Worm (Caenorhabditis elegans) whole organism, L4 larva: Measurements from ENCODE around the gene T12B3.3.
"Not testable (repeated sequence)": the region's sequence is repeated elsewhere in the genome, so short reads cannot be mapped to it uniquely, and the experiment has no call there.

ENCODE experiments used
- D1046.2 ChIP-seq: fragments of 200-800 bp; sonication (Bioruptor generic); IDR thresholded peaks from 2 replicates; pipeline ENCODE4 v1.3.6; 2022; ENCODE audit warnings: missing genetic modification characterization, missing compliant biosample characterization
- F10B5.3 ChIP-seq: sonication (generic microtip); optimal IDR thresholded peaks from 2 replicates; lab custom pipeline; 2016; ENCODE audit warnings: mild to moderate bottlenecking, missing genetic modification characterization, missing compliant biosample characterization
- R02D3.7 ChIP-seq: fragments of 150-350 bp; sonication (generic microtip); optimal IDR thresholded peaks from 3 replicates; lab custom pipeline; 2014; ENCODE audit warnings: missing biosample characterization, missing genetic modification characterization
- Y105C5A.15 ChIP-seq: fragments of 200-800 bp; sonication (Bioruptor generic); IDR thresholded peaks from 2 replicates; pipeline ENCODE4 v1.3.6; 2022; ENCODE audit warnings: missing genetic modification characterization, missing compliant biosample characterization
- Y5F2A.4 ChIP-seq: fragments of 200-800 bp; sonication (Bioruptor generic); optimal IDR thresholded peaks from 2 replicates; lab custom pipeline; 2018; ENCODE audit warnings: mild to moderate bottlenecking, missing genetic modification characterization, missing compliant biosample characterization
- Y75B8A.6 ChIP-seq: fragments of 200-800 bp; sonication (Bioruptor generic); IDR thresholded peaks from 2 replicates; pipeline ENCODE4 v1.3.6; 2022; ENCODE audit warnings: missing genetic modification reagents, missing genetic modification characterization, missing compliant biosample characterization
- aha-1 ChIP-seq: fragments of 150-350 bp; peaks from one replicate; lab custom pipeline; 2014; ENCODE audit warnings: missing biosample characterization, missing genetic modification characterization
- attf-4 ChIP-seq: sonication (generic microtip); optimal IDR thresholded peaks from 3 replicates; lab custom pipeline; 2017; ENCODE audit warnings: missing biosample characterization, missing genetic modification characterization
- ceh-32 ChIP-seq: sonication (generic microtip); optimal IDR thresholded peaks from 2 replicates; lab custom pipeline; 2016; ENCODE audit warnings: mild to moderate bottlenecking, missing genetic modification characterization, missing compliant biosample characterization; ENCODE audit not compliant: poor library complexity
- ceh-44 ChIP-seq: fragments of 200-800 bp; sonication (Bioruptor generic); IDR thresholded peaks from 2 replicates; pipeline ENCODE4 v1.3.6; 2022; ENCODE audit warnings: missing genetic modification reagents, missing genetic modification characterization, missing compliant biosample characterization
- ceh-82 ChIP-seq: sonication (generic microtip); optimal IDR thresholded peaks from 2 replicates; lab custom pipeline; 2017; ENCODE audit warnings: missing biosample characterization, missing genetic modification characterization
- daf-19 ChIP-seq: fragments of 200-800 bp; sonication (Bioruptor generic); conservative IDR thresholded peaks from 2 replicates; pipeline ENCODE4 v1.3.6; 2022; ENCODE audit warnings: missing genetic modification characterization, missing compliant biosample characterization
- dmd-6 ChIP-seq: fragments of 200-800 bp; sonication (Bioruptor generic); IDR thresholded peaks from 2 replicates; pipeline ENCODE4 v1.3.6; 2022; ENCODE audit warnings: missing genetic modification reagents, missing genetic modification characterization, missing compliant biosample characterization
- dpl-1 ChIP-seq: fragments of 150-350 bp; optimal IDR thresholded peaks from 2 replicates; lab custom pipeline; 2014; ENCODE audit warnings: missing biosample characterization, missing genetic modification reagents, missing genetic modification characterization
- dve-1 ChIP-seq: sonication (generic microtip); optimal IDR thresholded peaks from 2 replicates; lab custom pipeline; 2017; ENCODE audit warnings: antibody characterized with exemption, mild to moderate bottlenecking, missing genetic modification characterization, missing compliant biosample characterization; ENCODE audit not compliant: insufficient read depth
- egl-43 ChIP-seq: fragments of 200-800 bp; sonication (Bioruptor generic); IDR thresholded peaks from 2 replicates; pipeline ENCODE4 v1.3.6; 2022; ENCODE audit warnings: missing genetic modification reagents, missing genetic modification characterization, missing compliant biosample characterization
- fkh-10 ChIP-seq: fragments of 150-350 bp; optimal IDR thresholded peaks from 2 replicates; lab custom pipeline; 2014; ENCODE audit warnings: missing biosample characterization, missing genetic modification reagents, missing genetic modification characterization
- hif-1 ChIP-seq, 2 experiments: sonication (generic microtip); optimal IDR thresholded peaks; 2 replicates each; lab custom pipeline; 2016 to 2017; ENCODE audit warnings: missing compliant biosample characterization in 2 of 2, missing genetic modification characterization in 2 of 2, missing genetic modification reagents in 2 of 2, missing genotype in 2 of 2, mild to moderate bottlenecking in 1 of 2
- hlh-30 ChIP-seq: sonication (generic microtip); optimal IDR thresholded peaks from 2 replicates; lab custom pipeline; 2017; ENCODE audit warnings: antibody characterized with exemption, mild to moderate bottlenecking, missing genetic modification characterization, missing compliant biosample characterization; ENCODE audit not compliant: insufficient read depth
- lin-1 ChIP-seq: fragments of 200-800 bp; sonication (Bioruptor generic); IDR thresholded peaks from 2 replicates; pipeline ENCODE4 v1.3.6; 2022; ENCODE audit warnings: missing genetic modification reagents, missing genetic modification characterization, missing compliant biosample characterization
- lin-15B ChIP-seq: fragments of 150-350 bp; sonication (generic microtip); optimal IDR thresholded peaks from 3 replicates; lab custom pipeline; 2014; ENCODE audit warnings: missing biosample characterization, missing genetic modification characterization
- lin-38 ChIP-seq: fragments of 200-800 bp; sonication (Bioruptor generic); IDR thresholded peaks from 2 replicates; pipeline ENCODE4 v1.3.6; 2022; ENCODE audit warnings: missing genetic modification reagents, missing genetic modification characterization, missing compliant biosample characterization
- lin-39 ChIP-seq: fragments of 150-350 bp; optimal IDR thresholded peaks from 2 replicates; lab custom pipeline; 2014; ENCODE audit warnings: missing biosample characterization, missing genetic modification reagents, missing genetic modification characterization
- lsy-2 ChIP-seq, 2 experiments: fragments of 150-350 bp in 1 of 2; sonication (generic microtip) in 1 of 2; optimal IDR thresholded peaks; 2 replicates each; lab custom pipeline; 2014 to 2017; ENCODE audit warnings: missing biosample characterization in 2 of 2, missing genetic modification characterization in 2 of 2
- mep-1 ChIP-seq: fragments of 150-350 bp; sonication (generic microtip); optimal IDR thresholded peaks from 3 replicates; lab custom pipeline; 2014; ENCODE audit warnings: missing biosample characterization, missing genetic modification characterization
- mxl-2 ChIP-seq: fragments of 200-800 bp; sonication (Bioruptor generic); conservative IDR thresholded peaks from 2 replicates; pipeline ENCODE4 v1.3.6; 2022; ENCODE audit warnings: missing genetic modification reagents, missing genetic modification characterization, missing compliant biosample characterization
- mxl-3 ChIP-seq: fragments of 200-800 bp; sonication (Bioruptor generic); optimal IDR thresholded peaks from 2 replicates; lab custom pipeline; 2018; ENCODE audit warnings: mild to moderate bottlenecking, missing genetic modification characterization, missing compliant biosample characterization
- nhr-111 ChIP-seq: fragments of 200-800 bp; sonication (Bioruptor generic); optimal IDR thresholded peaks from 2 replicates; lab custom pipeline; 2018; ENCODE audit warnings: mild to moderate bottlenecking, missing genetic modification characterization, missing compliant biosample characterization
- nhr-237 ChIP-seq: sonication (generic microtip); optimal IDR thresholded peaks from 2 replicates; lab custom pipeline; 2017; ENCODE audit warnings: missing biosample characterization, missing genetic modification characterization
- nhr-25 ChIP-seq: sonication (generic microtip); optimal IDR thresholded peaks from 2 replicates; lab custom pipeline; 2017; ENCODE audit warnings: missing genetic modification characterization, mild to moderate bottlenecking, missing compliant biosample characterization, antibody characterized with exemption, moderate library complexity, borderline replicate concordance; ENCODE audit not compliant: insufficient read depth
- nhr-28 ChIP-seq: fragments of 150-350 bp; optimal IDR thresholded peaks from 2 replicates; lab custom pipeline; 2014; ENCODE audit warnings: missing biosample characterization, missing genetic modification characterization
- nhr-6 ChIP-seq: fragments of 150-350 bp; optimal IDR thresholded peaks from 2 replicates; lab custom pipeline; 2014; ENCODE audit warnings: missing biosample characterization, missing genetic modification characterization
- nhr-77 ChIP-seq: fragments of 150-350 bp; optimal IDR thresholded peaks from 2 replicates; lab custom pipeline; 2014; ENCODE audit warnings: missing biosample characterization, missing genetic modification characterization
- php-3 ChIP-seq: fragments of 200-800 bp; sonication (Bioruptor generic); IDR thresholded peaks from 2 replicates; pipeline ENCODE4 v1.3.6; 2022; ENCODE audit warnings: missing genetic modification reagents, missing genetic modification characterization, missing compliant biosample characterization
- pqm-1 ChIP-seq: sonication (generic microtip); optimal IDR thresholded peaks from 2 replicates; lab custom pipeline; 2017; ENCODE audit warnings: missing biosample characterization, missing genetic modification characterization
- skn-1 ChIP-seq: fragments of 150-350 bp; optimal IDR thresholded peaks from 2 replicates; lab custom pipeline; 2014; ENCODE audit warnings: missing biosample characterization, missing genetic modification characterization
- snpc-1.2 ChIP-seq: fragments of 200-800 bp; sonication (Bioruptor generic); IDR thresholded peaks from 2 replicates; pipeline ENCODE4 v1.3.6; 2022; ENCODE audit warnings: missing genetic modification reagents, missing genetic modification characterization, missing compliant biosample characterization
- unc-62 ChIP-seq, 3 experiments: fragments of 150-350 bp in 1 of 3; sonication (generic microtip); optimal IDR thresholded peaks in 2 of 3; peaks in 1 of 3; 1 replicate in 1 of 3; 2 replicates in 2 of 3; lab custom pipeline; 2014 to 2017; ENCODE audit warnings: missing biosample characterization in 3 of 3, missing genetic modification characterization in 3 of 3, missing genetic modification reagents in 3 of 3, missing genotype in 1 of 3
- zfp-3 ChIP-seq: fragments of 200-800 bp; sonication (Bioruptor generic); conservative IDR thresholded peaks from 2 replicates; pipeline ENCODE4 v1.3.6; 2022; ENCODE audit warnings: missing genetic modification reagents, missing genetic modification characterization, missing compliant biosample characterization
- zip-11 ChIP-seq: fragments of 200-800 bp; sonication (Bioruptor generic); IDR thresholded peaks from 2 replicates; pipeline ENCODE4 v1.3.6; 2022; ENCODE audit warnings: missing genetic modification characterization, missing compliant biosample characterization
- ztf-11 ChIP-seq: fragments of 150-350 bp; optimal IDR thresholded peaks from 2 replicates; lab custom pipeline; 2014; ENCODE audit warnings: missing biosample characterization, missing genetic modification characterization

The T12B3.3 gene

DNA sequence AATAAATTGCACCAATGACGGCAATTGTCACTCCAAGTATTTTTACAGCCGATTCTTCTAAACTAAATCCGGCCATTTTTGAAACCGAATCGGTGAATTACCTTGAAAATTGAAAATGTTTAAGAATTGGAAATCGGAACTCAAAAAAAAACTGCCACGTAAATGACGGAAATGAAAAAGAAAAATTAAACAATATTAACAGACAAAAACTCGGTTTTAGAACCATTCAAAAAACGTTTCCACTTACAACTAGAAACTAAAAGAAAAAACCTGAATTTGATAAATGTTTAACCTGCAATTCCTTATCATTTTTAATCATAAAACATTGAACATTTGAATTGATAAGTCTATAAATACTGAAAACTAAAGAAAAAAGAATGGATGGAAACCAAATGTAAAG lies 9.9 kb upstream of the T12B3.3 start, which contains the start of gene Y40C5A.4:
Gene Y40C5A.4, minus strand, starts transcription at position 101 of the 400 bp plus-strand sequence.
- not testable (repeated sequence) for TF ChIP-seq zfp-3 (GFP tag; lab: Robert Waterston, UW); nhr-28 (tag; lab: Kevin White, UChicago); lin-38 (GFP tag; lab: Robert Waterston, UW)
- TF ChIP-seq, all 104 proteins: peak for 0; not testable (repeated sequence) for 104

DNA sequence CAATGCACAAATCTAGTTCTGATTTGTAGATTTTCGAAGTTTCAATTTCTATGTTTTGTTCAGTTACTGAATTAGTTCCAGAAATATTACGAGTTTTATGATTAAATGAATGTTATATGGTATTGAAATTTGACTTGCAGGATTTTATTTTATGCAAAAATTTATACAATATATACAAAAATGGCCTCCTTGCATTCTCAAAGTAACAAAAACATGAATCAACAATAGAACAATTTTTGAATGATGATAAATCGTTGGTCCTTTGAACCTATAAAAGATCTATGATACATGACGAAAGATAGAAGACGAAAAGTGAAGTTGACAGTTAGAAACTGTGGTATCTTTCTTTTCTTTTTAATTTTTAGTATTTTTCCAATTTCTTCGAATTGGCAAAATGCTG lies 1.6 kb downstream of the T12B3.3 start, which contains the start of gene T12B3.2:
Gene T12B3.2, plus strand, starts transcription at position 301 of the 400 bp plus-strand sequence.
- peak; percentile 28 for TF ChIP-seq nhr-77 (tag; lab: Kevin White, UChicago)
- TF ChIP-seq unc-62 (GFP tag; optimal IDR thresholded peaks at IDR 0.05 in 1 of 2; lab: Kevin White, UChicago) = peak in 1 of 2 experiments; percentile 52
- no peak for TF ChIP-seq unc-62 (tag; optimal IDR thresholded peaks at IDR 0.05; lab: Kevin White, UChicago)
- TF ChIP-seq egl-43 (GFP tag; lab: Robert Waterston, UW) = no peak
- peak; percentile 83 for TF ChIP-seq aha-1 (tag; lab: Kevin White, UChicago)
- TF ChIP-seq, all 104 proteins: peak for 3

DNA sequence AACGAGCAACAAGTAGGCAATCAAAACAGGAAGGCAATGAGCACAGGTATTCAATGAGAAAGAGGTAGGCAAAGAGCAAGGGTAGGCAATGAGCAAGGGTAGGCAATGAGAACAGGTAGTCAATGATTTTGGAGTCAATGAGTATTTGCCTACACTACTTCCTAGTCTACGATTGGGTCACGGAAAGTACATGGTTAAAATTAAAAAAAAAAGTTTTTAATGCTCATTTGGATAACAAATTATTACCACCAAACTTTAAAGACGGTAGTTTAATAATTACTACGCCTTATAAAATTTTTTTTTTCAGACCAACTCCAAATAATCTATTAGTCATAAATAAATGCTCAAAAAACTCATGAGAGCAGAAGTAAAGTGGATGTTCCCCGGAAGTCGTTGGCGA lies 6.8 kb downstream of the T12B3.3 start, which contains the start of gene ptp-8:
Gene ptp-8, plus strand, starts transcription at position 301 of the 400 bp plus-strand sequence.
- TF ChIP-seq Y75B8A.6 (GFP tag; lab: Robert Waterston, UW) (no peak), attf-4 (tag; lab: Kevin White, UChicago) (no peak), daf-19 (GFP tag; lab: Robert Waterston, UW) (no peak), D1046.2 (no peak), F10B5.3 (no peak), nhr-25 (tag; lab: Kevin White, UChicago) (no peak), dmd-6 (GFP tag; lab: Robert Waterston, UW) (no peak), skn-1 (tag; lab: Kevin White, UChicago) (no peak)

DNA sequence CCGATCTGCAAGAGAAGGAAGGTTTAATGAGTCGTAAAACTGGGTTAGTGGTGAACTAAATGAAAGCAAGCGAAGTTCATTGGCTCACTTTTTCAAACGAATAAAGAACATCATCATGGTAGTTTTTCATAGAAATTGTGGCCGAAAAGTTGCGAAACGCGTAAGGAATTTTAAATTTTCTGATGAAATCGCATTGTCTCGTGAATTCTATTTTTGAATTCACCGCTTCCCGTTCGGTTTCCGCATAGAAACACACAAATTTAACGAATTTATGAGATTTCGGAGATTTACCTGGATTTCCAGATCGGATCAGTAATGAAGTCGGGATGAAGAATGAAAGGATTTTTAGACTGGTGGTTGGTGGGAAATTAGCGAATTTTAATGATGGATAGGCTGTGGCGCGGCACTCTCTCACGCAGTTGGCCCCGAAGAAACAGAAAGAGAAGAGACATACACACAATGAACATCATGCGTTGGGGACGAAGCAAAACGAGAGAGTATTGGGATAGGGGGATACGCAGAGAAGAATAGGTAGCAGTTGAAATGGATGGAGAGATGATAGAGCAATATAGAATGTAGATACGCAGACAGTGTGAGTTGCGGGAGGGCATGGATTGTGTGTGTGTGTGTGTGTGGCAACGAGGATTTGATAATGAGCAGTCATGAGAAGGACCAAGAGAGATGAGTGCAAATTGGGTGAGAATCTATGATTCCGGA lies 12.0 kb downstream of the T12B3.3 start:
- TF ChIP-seq ztf-11 (tag; lab: Kevin White, UChicago) (no peak), lin-38 (GFP tag; lab: Robert Waterston, UW) (no peak), zfp-3 (GFP tag; lab: Robert Waterston, UW) (no peak), Y5F2A.4 (no peak), ceh-44 (no peak), mxl-2 (GFP tag; lab: Robert Waterston, UW) (no peak), ceh-82 (tag; lab: Kevin White, UChicago) (no peak), lin-1 (no peak), Y105C5A.15 (GFP tag; lab: Robert Waterston, UW) (no peak), lin-15B (tag; lab: Kevin White, UChicago) (no peak), lin-39 (tag; lab: Kevin White, UChicago) (no peak), snpc-1.2 (GFP tag; lab: Robert Waterston, UW) (no peak), nhr-6 (no peak), dpl-1 (GFP tag; lab: Kevin White, UChicago) (no peak), D1046.2 (no peak), lsy-2 (tag; optimal IDR thresholded peaks at IDR 0.05; lab: Kevin White, UChicago) (peak; percentile 49 to 62), fkh-10 (GFP tag; lab: Kevin White, UChicago) (no peak), php-3 (no peak), ceh-32 (tag; lab: Kevin White, UChicago) (no peak), dve-1 (no peak), nhr-25 (tag; lab: Kevin White, UChicago) (no peak), pqm-1 (no peak), hlh-30 (tag; lab: Kevin White, UChicago) (peak; percentile 82), hif-1 (tag; optimal IDR thresholded peaks at IDR 0.05; lab: Kevin White, UChicago) (peak in 1 of 2 experiments; percentile 27), aha-1 (tag; lab: Kevin White, UChicago) (peak; percentile 98), R02D3.7 (tag; lab: Kevin White, UChicago) (no peak), mxl-3 (GFP tag; lab: Kevin White, UChicago) (peak; percentile 73), nhr-28 (tag; lab: Kevin White, UChicago) (peak; percentile 33), zip-11 (GFP tag; lab: Robert Waterston, UW) (no peak), attf-4 (tag; lab: Kevin White, UChicago) (no peak), mep-1 (tag; lab: Kevin White, UChicago) (peak; percentile 67), nhr-237 (tag; lab: Kevin White, UChicago) (no peak), nhr-111 (GFP tag; lab: Kevin White, UChicago) (no peak), dmd-6 (GFP tag; lab: Robert Waterston, UW) (no peak)
